Worm (Caenorhabditis elegans) whole organism, L4/young adult: ENCODE measurements around the gene dylt-3.

Experiments used
- W03F9.2 ChIP-seq: fragments of 150-350 bp; optimal IDR thresholded peaks from 2 replicates; lab custom pipeline; 2014; ENCODE audit warnings: missing biosample characterization, missing genetic modification characterization
- dao-5 ChIP-seq: sonication (generic microtip); optimal IDR thresholded peaks from 2 replicates; lab custom pipeline; 2016; ENCODE audit warnings: missing genotype, missing genetic modification characterization, moderate library complexity, missing compliant biosample characterization
- him-1 ChIP-seq: sonication (generic microtip); optimal IDR thresholded peaks from 2 replicates; lab custom pipeline; 2016; ENCODE audit warnings: missing genotype, missing genetic modification reagents, missing genetic modification characterization, missing compliant biosample characterization

DNA sequence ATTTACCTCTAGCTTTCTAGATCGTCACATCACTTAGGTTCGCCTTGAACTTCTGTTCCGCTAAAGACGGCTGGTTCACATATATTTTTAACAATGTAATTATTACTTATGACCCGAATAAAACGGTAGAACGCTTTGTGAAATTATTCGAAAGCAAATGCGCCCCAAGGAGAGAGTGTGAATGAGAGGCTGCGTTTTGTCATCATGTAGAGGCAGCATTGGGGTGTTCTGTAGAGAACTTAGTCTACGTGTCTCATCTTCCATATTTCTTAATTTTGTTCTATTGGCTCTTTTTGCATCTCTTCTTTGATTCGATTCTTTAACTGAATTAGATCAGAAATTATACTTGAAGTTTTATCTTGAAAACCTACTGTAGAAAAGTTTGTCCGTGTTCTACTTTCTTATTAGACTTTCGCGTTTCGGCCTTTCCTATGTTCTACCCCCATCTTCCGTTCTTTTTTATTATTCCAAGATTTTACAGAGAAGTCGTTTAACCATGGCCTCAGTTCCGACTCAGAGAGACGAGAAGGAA is 43.5 kb upstream of the dylt-3 start, which contains the start of gene cdc-48.2:
- TF ChIP-seq dao-5 (tag; lab: Kevin White, UChicago) (no peak), him-1 (tag; lab: Kevin White, UChicago) (no peak), W03F9.2 (tag; lab: Kevin White, UChicago) (no peak)
